Worm (Caenorhabditis elegans): ENCODE data around the gene F02D8.1.

ce11 chrV:15023544-15023943 is 45.0 kb upstream of the F02D8.1 start, which contains the start of gene F14H8.4:
- TF ChIP-seq elt-1 (tag; optimal IDR thresholded peaks at IDR 0.05) (no peak), ztf-11 (tag; optimal IDR thresholded peaks at IDR 0.05) (no peak), pha-4 (tag; optimal IDR thresholded peaks at IDR 0.05) (no peak), ZK546.5 (tag; optimal IDR thresholded peaks at IDR 0.05) (no peak)
